Fruit fly (Drosophila melanogaster): ENCODE results near the gene squ.

squ gene

DNA sequence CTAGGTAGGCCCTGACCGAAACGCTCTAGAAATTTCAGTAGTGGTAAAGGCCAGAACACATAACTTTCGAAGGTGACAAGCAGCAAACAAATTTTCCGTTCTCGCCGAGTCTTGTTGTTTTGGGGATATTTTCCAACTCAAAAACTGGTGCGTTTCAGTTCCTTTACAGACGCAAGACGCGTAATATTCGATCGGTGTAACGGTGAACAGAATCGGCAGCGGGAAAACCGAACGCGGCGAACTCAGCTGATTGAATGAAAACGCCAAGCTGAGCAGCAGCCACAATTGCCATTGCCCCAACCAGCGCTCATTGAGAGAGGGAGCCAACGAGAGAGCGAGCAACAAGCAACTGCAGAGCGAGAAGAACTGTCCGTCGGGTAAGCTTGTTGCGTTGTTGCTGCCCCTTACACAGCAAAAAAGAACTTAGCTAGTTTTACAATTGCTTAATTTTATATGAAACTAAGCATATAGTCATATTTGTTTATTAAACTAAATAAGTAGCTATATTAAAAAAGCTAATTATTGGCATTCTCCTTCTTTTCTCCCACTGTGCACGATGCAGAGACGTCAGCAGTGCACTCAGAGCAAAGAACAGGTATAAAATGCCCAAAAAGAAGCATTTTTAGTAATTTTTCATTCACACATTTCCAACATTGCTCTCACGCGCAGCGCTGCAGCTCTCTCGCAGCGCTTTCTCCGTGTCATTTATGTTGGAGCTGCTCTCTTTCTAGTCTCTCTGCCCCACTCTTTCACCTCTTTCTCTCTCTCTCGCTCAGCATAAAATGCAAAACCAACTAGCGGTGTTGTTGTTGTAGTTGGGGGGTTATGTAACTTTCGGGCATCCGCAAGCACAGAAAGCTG lies 36.2 kb downstream of the squ start, which contains the start of the genes Cyt-c-d and CG31808 (continued):
- TF ChIP-seq sisA (GFP tag; IDR thresholded peaks at IDR 0.05) (peak; percentile 97), Optix (GFP tag; IDR thresholded peaks at IDR 0.05) (peak; percentile 98), CG17912 (GFP tag; optimal IDR thresholded peaks at IDR 0.05) (peak; percentile 75), CG12942 (GFP tag; optimal IDR thresholded peaks at IDR 0.05) (peak; percentile 95), Lpt (GFP tag; optimal IDR thresholded peaks at IDR 0.05) (no peak), CG7786 (GFP tag; optimal IDR thresholded peaks at IDR 0.05) (peak; percentile 89), unpg (GFP tag; optimal IDR thresholded peaks at IDR 0.05) (peak; percentile 98), Stat92E (GFP tag; optimal IDR thresholded peaks at IDR 0.05) (peak in 1 of 3 experiments; percentile 92), usp (GFP tag; optimal IDR thresholded peaks at IDR 0.05) (no peak), CG10321 (GFP tag; IDR thresholded peaks at IDR 0.05) (peak; percentile 68; the same call in 1 of the 2 replicates), CG34224 (GFP tag; IDR thresholded peaks at IDR 0.05; ENCODE audit: partially characterized antibody) (0 out of 3 replicates have a peak, but pooled peaks have one; percentile 7), B-H1 (GFP tag; IDR thresholded peaks at IDR 0.05) (peak; percentile 95), CG17359 (tag; optimal IDR thresholded peaks at IDR 0.05) (peak; percentile 98), CG8924 (tag; optimal IDR thresholded peaks at IDR 0.05) (peak; percentile 98), phol (tag; optimal IDR thresholded peaks at IDR 0.05) (peak; percentile 97), CG12769 (tag; optimal IDR thresholded peaks at IDR 0.05) (peak; percentile 95), CG11696 (GFP tag; IDR thresholded peaks at IDR 0.05) (peak; percentile 87), dpn (GFP tag; optimal IDR thresholded peaks at IDR 0.05) (peak; percentile 95 to 97), Ets65A (GFP tag) (peak; percentile 98), CG1832 (GFP tag; optimal IDR thresholded peaks at IDR 0.05) (peak; percentile 53), CG32532 (GFP tag; IDR thresholded peaks at IDR 0.05) (peak; percentile 94), en (GFP tag; optimal IDR thresholded peaks at IDR 0.05) (peak; percentile 85), Dref (GFP tag; IDR thresholded peaks at IDR 0.05) (no peak), CG13123 (GFP tag; optimal IDR thresholded peaks at IDR 0.05) (peak; percentile 93), CG17361 (GFP tag; IDR thresholded peaks at IDR 0.05) (peak; percentile 96), da (GFP tag; optimal IDR thresholded peaks at IDR 0.05) (peak; percentile 87), twi (tag; optimal IDR thresholded peaks at IDR 0.05) (peak; percentile 90), Atf6 (GFP tag; IDR thresholded peaks at IDR 0.05) (peak; percentile 96), Dad (GFP tag; optimal IDR thresholded peaks at IDR 0.05) (peak; percentile 91), pb (GFP tag; optimal IDR thresholded peaks at IDR 0.05) (peak; percentile 71), Nf-YC (tag; optimal IDR thresholded peaks at IDR 0.05) (peak; percentile 83), bbx (GFP tag; IDR thresholded peaks at IDR 0.05; ENCODE audit: partially characterized antibody) (peak; percentile 63), chinmo (GFP tag; IDR thresholded peaks at IDR 0.05; ENCODE audit: partially characterized antibody) (peak; percentile 77; the same call in 1 of the 4 replicates), jing (GFP tag; optimal IDR thresholded peaks at IDR 0.05) (peak; percentile 94), tin (GFP tag; optimal IDR thresholded peaks at IDR 0.05) (peak; percentile 95), CG32767 (GFP tag; IDR thresholded peaks at IDR 0.05) (peak; percentile 96), CG7357 (GFP tag; IDR thresholded peaks at IDR 0.05) (peak; percentile 91), nerfin-1 (tag; optimal IDR thresholded peaks at IDR 0.05) (peak; percentile 94), CG2199 (GFP tag; IDR thresholded peaks at IDR 0.05) (peak; percentile 97), CG1647 (GFP tag; optimal IDR thresholded peaks at IDR 0.05) (peak; percentile 86), mirr (GFP tag; optimal IDR thresholded peaks at IDR 0.05) (peak; percentile 69), CG18599 (GFP tag; optimal IDR thresholded peaks at IDR 0.05) (peak; percentile 97), tio (GFP tag; optimal IDR thresholded peaks at IDR 0.05) (peak; percentile 96), scrt (GFP tag; optimal IDR thresholded peaks at IDR 0.05) (peak; percentile 96), inv (GFP tag; IDR thresholded peaks at IDR 0.05; ENCODE audit: partially characterized antibody) (no peak), CG6854 (GFP tag; optimal IDR thresholded peaks at IDR 0.05) (peak; percentile 92), al (GFP tag; IDR thresholded peaks at IDR 0.05) (peak; percentile 85), CG34376 (GFP tag; optimal IDR thresholded peaks at IDR 0.05) (peak; percentile 91), ems (GFP tag; optimal IDR thresholded peaks at IDR 0.05) (peak; percentile 94)

Data from whole organism, embryonic.